Worm (Caenorhabditis elegans) whole organism, young adult: Measurements from ENCODE around the gene srsx-25.

Experiments
- B0261.1 ChIP-seq: sonication (generic microtip); optimal IDR thresholded peaks from 2 replicates; lab custom pipeline; 2016; ENCODE audit warnings: mild to moderate bottlenecking, missing genetic modification characterization, moderate library complexity, missing compliant biosample characterization
- C17E4.6 ChIP-seq: fragments of 200-800 bp; sonication (Bioruptor generic); IDR thresholded peaks from 2 replicates; pipeline ENCODE4 v1.3.6; 2022; ENCODE audit warnings: missing genetic modification reagents, missing genetic modification characterization, missing compliant biosample characterization
- F10E7.11 ChIP-seq: sonication (generic microtip); optimal IDR thresholded peaks from 2 replicates; lab custom pipeline; 2017; ENCODE audit warnings: mild to moderate bottlenecking, missing genetic modification characterization, moderate library complexity, missing compliant biosample characterization
- F22D6.2 ChIP-seq: sonication (generic microtip); optimal IDR thresholded peaks from 2 replicates; lab custom pipeline; 2016; ENCODE audit warnings: mild to moderate bottlenecking, missing genetic modification characterization, missing compliant biosample characterization
- F49E8.2 ChIP-seq: sonication (generic microtip); optimal IDR thresholded peaks from 3 replicates; lab custom pipeline; 2017; ENCODE audit warnings: missing genetic modification characterization, mild to moderate bottlenecking, missing compliant biosample characterization, antibody characterized with exemption, moderate library complexity; ENCODE audit not compliant: insufficient read depth
- F57C9.4 ChIP-seq: sonication (generic microtip); optimal IDR thresholded peaks from 2 replicates; lab custom pipeline; 2017; ENCODE audit warnings: mild to moderate bottlenecking, missing genetic modification characterization, missing compliant biosample characterization
- Y53G8AR.9 ChIP-seq: fragments of 200-800 bp; sonication (Bioruptor generic); conservative IDR thresholded peaks from 2 replicates; pipeline ENCODE4 v1.3.6; 2022; ENCODE audit warnings: missing genetic modification reagents, missing genetic modification characterization, missing compliant biosample characterization
- chd-7 ChIP-seq: sonication (generic microtip); optimal IDR thresholded peaks from 2 replicates; lab custom pipeline; 2016; ENCODE audit warnings: mild to moderate bottlenecking, missing genetic modification characterization, moderate library complexity, missing compliant biosample characterization
- dox-1 ChIP-seq: fragments of 200-800 bp; sonication (Bioruptor generic); IDR thresholded peaks from 2 replicates; pipeline ENCODE4 v1.3.6; 2022; ENCODE audit warnings: missing genetic modification reagents, missing genetic modification characterization, missing compliant biosample characterization
- dpl-1 ChIP-seq: fragments of 150-350 bp; optimal IDR thresholded peaks from 2 replicates; lab custom pipeline; 2014; ENCODE audit warnings: missing biosample characterization, missing genetic modification reagents, missing genetic modification characterization
- efl-1 ChIP-seq: fragments of 150-350 bp; optimal IDR thresholded peaks from 2 replicates; lab custom pipeline; 2014; ENCODE audit warnings: missing biosample characterization, missing genetic modification reagents, missing genetic modification characterization
- fkh-3 ChIP-seq: sonication (generic microtip); optimal IDR thresholded peaks from 2 replicates; lab custom pipeline; 2016; ENCODE audit warnings: mild to moderate bottlenecking, missing genetic modification characterization, missing compliant biosample characterization
- hmg-20 ChIP-seq: fragments of 200-800 bp; sonication (Bioruptor generic); IDR thresholded peaks from 2 replicates; pipeline ENCODE4 v1.3.6; 2022; ENCODE audit warnings: missing genetic modification reagents, missing genetic modification characterization, missing compliant biosample characterization
- lin-40 ChIP-seq: sonication (generic microtip); optimal IDR thresholded peaks from 2 replicates; lab custom pipeline; 2016; ENCODE audit warnings: missing genetic modification characterization, mild to moderate bottlenecking, missing compliant biosample characterization, missing genotype, missing genetic modification reagents
- nfya-1 ChIP-seq: sonication (generic microtip); optimal IDR thresholded peaks from 2 replicates; lab custom pipeline; 2017; ENCODE audit warnings: antibody characterized with exemption, missing compliant biosample characterization, missing genetic modification characterization, borderline replicate concordance; ENCODE audit not compliant: insufficient read depth
- nhr-120 ChIP-seq: fragments of 200-800 bp; sonication (Bioruptor generic); IDR thresholded peaks from 2 replicates; pipeline ENCODE4 v1.3.6; 2022; ENCODE audit warnings: missing genetic modification characterization, missing compliant biosample characterization
- nhr-179 ChIP-seq: sonication (generic microtip); optimal IDR thresholded peaks from 2 replicates; lab custom pipeline; 2016; ENCODE audit warnings: mild to moderate bottlenecking, missing genetic modification characterization, missing compliant biosample characterization
- rcor-1 ChIP-seq: fragments of 200-800 bp; sonication (Bioruptor generic); IDR thresholded peaks from 2 replicates; pipeline ENCODE4 v1.3.6; 2022; ENCODE audit warnings: missing genetic modification reagents, missing genetic modification characterization, missing compliant biosample characterization

srsx-25 gene

ce11 chrIV:13415739-13416271, 50.8 kb downstream of the srsx-25 start, which contains the start of the genes pik-1 and aptf-2 (continued):
- TF ChIP-seq F22D6.2 (tag; lab: Kevin White, UChicago): no peak
- TF ChIP-seq rcor-1 (GFP tag; lab: Robert Waterston, UW): no peak
- peak; percentile 54 for TF ChIP-seq dpl-1
- TF ChIP-seq Y53G8AR.9: no peak
- no peak for TF ChIP-seq F49E8.2 (tag; lab: Kevin White, UChicago)
- no peak for TF ChIP-seq F57C9.4 (tag; lab: Kevin White, UChicago)
- TF ChIP-seq lin-40 (tag; lab: Kevin White, UChicago): no peak
- peak; percentile 91 for TF ChIP-seq efl-1 (GFP tag; lab: Kevin White, UChicago)
- no peak for TF ChIP-seq fkh-3 (tag; lab: Kevin White, UChicago)
- no peak for TF ChIP-seq hmg-20 (GFP tag; lab: Robert Waterston, UW)
- TF ChIP-seq nfya-1 (tag; lab: Kevin White, UChicago): no peak
- no peak for TF ChIP-seq F10E7.11
- no peak for TF ChIP-seq B0261.1 (tag; lab: Kevin White, UChicago)
- no peak for TF ChIP-seq chd-7 (tag; lab: Kevin White, UChicago)
- TF ChIP-seq C17E4.6 (GFP tag; lab: Robert Waterston, UW): no peak
- no peak for TF ChIP-seq dox-1
- no peak for TF ChIP-seq nhr-179 (tag; lab: Kevin White, UChicago)
- no peak for TF ChIP-seq nhr-120
